Worm (Caenorhabditis elegans) whole organism, L1 larva: ENCODE measurements around the gene F28A12.10.

ENCODE experiments used
- dpl-1 ChIP-seq, 3 experiments: fragments of 150-350 bp in 2 of 3; sonication (generic microtip) in 1 of 3; optimal IDR thresholded peaks; 2 replicates each; lab custom pipeline; 2014 to 2017; ENCODE audit warnings: missing biosample characterization in 3 of 3, missing genetic modification characterization in 3 of 3, missing genetic modification reagents in 3 of 3
- lsy-2 ChIP-seq, 2 experiments: fragments of 150-350 bp; optimal IDR thresholded peaks; 2 replicates each; lab custom pipeline; 2014; ENCODE audit warnings: missing biosample characterization in 2 of 2, missing genetic modification characterization in 2 of 2
- nhr-76 ChIP-seq: sonication (generic microtip); optimal IDR thresholded peaks from 2 replicates; lab custom pipeline; 2017; ENCODE audit warnings: missing biosample characterization, missing genetic modification characterization
- sox-4 ChIP-seq: sonication (generic microtip); optimal IDR thresholded peaks from 2 replicates; lab custom pipeline; 2016; ENCODE audit warnings: missing genetic modification characterization, missing compliant biosample characterization

ce11 chrV:8660475-8660874 lies 22.9 kb upstream of the F28A12.10 start:
- TF ChIP-seq nhr-76 (tag; lab: Kevin White, UChicago), result no peak
- TF ChIP-seq dpl-1 (GFP tag; optimal IDR thresholded peaks at IDR 0.05; lab: Kevin White, UChicago), result no peak
- TF ChIP-seq sox-4 (tag; lab: Kevin White, UChicago), result no peak
- no peak for TF ChIP-seq lsy-2 (tag; optimal IDR thresholded peaks at IDR 0.05; lab: Kevin White, UChicago)
